Fruit fly (Drosophila melanogaster) whole organism, embryonic: ENCODE results near the gene CG15814.

Experiments
- ATbp ChIP-seq: fragments of 200-800 bp; sonication (Bioruptor generic); optimal IDR thresholded peaks from 2 replicates; lab custom pipeline; 2017; ENCODE audit warnings: missing biosample characterization, mild to moderate bottlenecking, missing genetic modification characterization, missing genetic modification reagents
- Asciz ChIP-seq: fragments of 200-800 bp; sonication (Bioruptor generic); optimal IDR thresholded peaks from 2 replicates; lab custom pipeline; 2017; ENCODE audit warnings: missing biosample characterization, mild to moderate bottlenecking, missing genetic modification characterization, missing genetic modification reagents
- Atf-2 ChIP-seq: fragments of 200-800 bp; sonication (Bioruptor generic); optimal IDR thresholded peaks from 2 replicates; lab custom pipeline; 2016; ENCODE audit warnings: missing biosample characterization, missing genetic modification characterization
- BEAF-32 ChIP-seq: fragments of 200-800 bp; sonication (Bioruptor generic); optimal IDR thresholded peaks from 3 replicates; lab custom pipeline; 2017; ENCODE audit warnings: missing biosample characterization, missing genetic modification characterization, mild to moderate bottlenecking, moderate library complexity, missing genetic modification reagents
- CG12299 ChIP-seq: fragments of 200-800 bp; sonication (Bioruptor generic); optimal IDR thresholded peaks from 2 replicates; lab custom pipeline; 2018; ENCODE audit warnings: missing biosample characterization, mild to moderate bottlenecking, missing genetic modification characterization
- CG13296 ChIP-seq: fragments of 200-800 bp; sonication (Bioruptor generic); optimal IDR thresholded peaks from 3 replicates; lab custom pipeline; 2018; ENCODE audit warnings: missing biosample characterization, mild to moderate bottlenecking, missing genetic modification characterization
- CG13424 ChIP-seq: fragments of 200-800 bp; sonication (Bioruptor generic); optimal IDR thresholded peaks from 2 replicates; lab custom pipeline; 2019; ENCODE audit warnings: missing biosample characterization, mild to moderate bottlenecking, missing genetic modification characterization, moderate library complexity
- CG13775 ChIP-seq: fragments of 200-800 bp; sonication (Bioruptor generic); optimal IDR thresholded peaks from 3 replicates; lab custom pipeline; 2017; ENCODE audit warnings: missing biosample characterization, mild to moderate bottlenecking, missing genetic modification characterization
- CG14710 ChIP-seq: fragments of 200-800 bp; sonication (Bioruptor generic); optimal IDR thresholded peaks from 3 replicates; lab custom pipeline; 2019; ENCODE audit warnings: missing biosample characterization, mild to moderate bottlenecking, missing genetic modification characterization, moderate library complexity
- CG15269 ChIP-seq: fragments of 200-800 bp; sonication (Bioruptor generic); optimal IDR thresholded peaks from 2 replicates; lab custom pipeline; 2018; ENCODE audit warnings: missing biosample characterization, mild to moderate bottlenecking, missing genetic modification characterization, moderate library complexity
- CG1603 ChIP-seq: fragments of 200-800 bp; sonication (Bioruptor generic); optimal IDR thresholded peaks from 2 replicates; lab custom pipeline; 2019; ENCODE audit warnings: missing biosample characterization, mild to moderate bottlenecking, missing genetic modification characterization, moderate library complexity
- CG17359 ChIP-seq: fragments of 200-800 bp; sonication (Bioruptor generic); optimal IDR thresholded peaks from 3 replicates; lab custom pipeline; 2018; ENCODE audit warnings: missing biosample characterization, mild to moderate bottlenecking, missing genetic modification characterization, moderate library complexity
- CG17829 ChIP-seq: fragments of 200-800 bp; optimal IDR thresholded peaks from 2 replicates; lab custom pipeline; 2019; ENCODE audit warnings: missing biosample characterization, mild to moderate bottlenecking, missing genetic modification characterization, moderate library complexity
- CG18262 ChIP-seq: fragments of 200-800 bp; optimal IDR thresholded peaks from 3 replicates; lab custom pipeline; 2019; ENCODE audit warnings: missing biosample characterization, mild to moderate bottlenecking, missing genetic modification characterization, moderate library complexity
- CG2116 ChIP-seq: fragments of 200-800 bp; sonication (Bioruptor generic); optimal IDR thresholded peaks from 3 replicates; lab custom pipeline; 2018; ENCODE audit warnings: missing biosample characterization, mild to moderate bottlenecking, missing genetic modification characterization
- CG32772 ChIP-seq: fragments of 200-800 bp; sonication (Bioruptor generic); IDR thresholded peaks from 2 replicates; pipeline ENCODE4 v1.3.6; 2022; ENCODE audit warnings: missing biosample characterization, missing genetic modification characterization
- CG5953 ChIP-seq: fragments of 200-800 bp; sonication (Bioruptor generic); IDR thresholded peaks from 2 replicates; pipeline ENCODE4 v1.3.6; 2022; ENCODE audit warnings: missing biosample characterization, missing genetic modification characterization
- CG6689 ChIP-seq: fragments of 200-800 bp; sonication (Bioruptor generic); IDR thresholded peaks from 2 replicates; pipeline ENCODE4 v1.3.6; 2022; ENCODE audit warnings: missing biosample characterization, missing genetic modification characterization
- CG6854 ChIP-seq: fragments of 200-800 bp; sonication (Bioruptor generic); optimal IDR thresholded peaks from 3 replicates; lab custom pipeline; 2017; ENCODE audit warnings: missing biosample characterization, mild to moderate bottlenecking, missing genetic modification characterization
- CG8281 ChIP-seq: fragments of 200-800 bp; sonication (Bioruptor generic); optimal IDR thresholded peaks from 2 replicates; lab custom pipeline; 2018; ENCODE audit warnings: missing biosample characterization, mild to moderate bottlenecking, missing genetic modification characterization, moderate library complexity
- CG8388 ChIP-seq: fragments of 200-800 bp; sonication (Bioruptor generic); optimal IDR thresholded peaks from 2 replicates; lab custom pipeline; 2019; ENCODE audit warnings: missing biosample characterization, mild to moderate bottlenecking, missing genetic modification characterization, moderate library complexity
- CG8924 ChIP-seq: fragments of 200-800 bp; optimal IDR thresholded peaks from 3 replicates; lab custom pipeline; 2019; ENCODE audit warnings: missing biosample characterization, mild to moderate bottlenecking, missing genetic modification characterization, moderate library complexity
- Dp ChIP-seq: fragments of 200-800 bp; sonication (Bioruptor generic); optimal IDR thresholded peaks from 2 replicates; lab custom pipeline; 2018; ENCODE audit warnings: missing biosample characterization, mild to moderate bottlenecking, missing genetic modification characterization, moderate library complexity
- E2f2 ChIP-seq: fragments of 200-800 bp; sonication (Bioruptor generic); IDR thresholded peaks from 2 replicates; pipeline ENCODE4 v1.3.6; 2022; ENCODE audit warnings: missing biosample characterization, missing genetic modification characterization
- Ets97D ChIP-seq: fragments of 200-800 bp; sonication (Bioruptor generic); optimal IDR thresholded peaks from 3 replicates; lab custom pipeline; 2016; ENCODE audit warnings: missing biosample characterization, missing genetic modification characterization
- Hsf ChIP-seq: fragments of 200-800 bp; sonication (Bioruptor generic); optimal IDR thresholded peaks from 3 replicates; lab custom pipeline; 2016; ENCODE audit warnings: missing biosample characterization, missing genetic modification characterization
- MBD-R2 ChIP-seq: fragments of 200-800 bp; sonication (Bioruptor generic); IDR thresholded peaks from 2 replicates; pipeline ENCODE4 v1.3.6; 2022; ENCODE audit warnings: missing biosample characterization, missing genetic modification characterization
- Max ChIP-seq: fragments of 200-800 bp; sonication (Bioruptor generic); optimal IDR thresholded peaks from 2 replicates; lab custom pipeline; 2016; ENCODE audit warnings: missing biosample characterization, mild to moderate bottlenecking, missing genetic modification characterization
- Med ChIP-seq: fragments of 200-800 bp; sonication (Bioruptor generic); peaks from one replicate; lab custom pipeline; 2016; ENCODE audit warnings: missing biosample characterization, missing genetic modification characterization, mild to moderate bottlenecking, inconsistent platforms, moderate library complexity
- Myb ChIP-seq: fragments of 200-800 bp; sonication (Bioruptor generic); optimal IDR thresholded peaks from 2 replicates; lab custom pipeline; 2016; ENCODE audit warnings: missing biosample characterization, missing genetic modification characterization
- Oli ChIP-seq: fragments of 200-800 bp; sonication (Bioruptor generic); optimal IDR thresholded peaks from 2 replicates; lab custom pipeline; 2018; ENCODE audit warnings: missing biosample characterization, mild to moderate bottlenecking, missing genetic modification characterization, moderate library complexity
- Pdp1 ChIP-seq, 2 experiments: fragments of 200-800 bp; sonication (Bioruptor generic); optimal IDR thresholded peaks; 3 replicates each; lab custom pipeline; 2016; ENCODE audit warnings: missing biosample characterization in 2 of 2, missing genetic modification characterization in 2 of 2, mild to moderate bottlenecking in 1 of 2, moderate library complexity in 1 of 2
- Sry-δ ChIP-seq: fragments of 200-800 bp; sonication (Bioruptor generic); optimal IDR thresholded peaks from 2 replicates; lab custom pipeline; 2016; ENCODE audit warnings: missing biosample characterization, missing genetic modification characterization
- Xbp1 ChIP-seq: fragments of 200-800 bp; sonication (Bioruptor generic); optimal IDR thresholded peaks from 3 replicates; lab custom pipeline; 2016; ENCODE audit warnings: missing biosample characterization, mild to moderate bottlenecking, missing genetic modification characterization
- aop ChIP-seq: fragments of 200-800 bp; sonication (Bioruptor generic); IDR thresholded peaks from 2 replicates; pipeline ENCODE4 v1.3.6; 2022; ENCODE audit warnings: missing biosample characterization, missing genetic modification characterization
- cato ChIP-seq: fragments of 200-800 bp; sonication (Bioruptor generic); optimal IDR thresholded peaks from 2 replicates; lab custom pipeline; 2016; ENCODE audit warnings: missing biosample characterization, missing genetic modification characterization, borderline replicate concordance
- corto ChIP-seq: fragments of 200-800 bp; sonication (Bioruptor generic); optimal IDR thresholded peaks from 2 replicates; lab custom pipeline; 2016; ENCODE audit warnings: missing biosample characterization, mild to moderate bottlenecking, missing genetic modification characterization, moderate library complexity
- dpn ChIP-seq, 2 experiments: fragments of 200-800 bp; sonication (Bioruptor generic); optimal IDR thresholded peaks; 3 replicates each; lab custom pipeline; 2016; ENCODE audit warnings: missing biosample characterization in 2 of 2, missing genetic modification characterization in 2 of 2
- esg ChIP-seq: fragments of 200-800 bp; sonication (Bioruptor generic); conservative IDR thresholded peaks from 2 replicates; pipeline ENCODE4 v1.3.6; 2022; ENCODE audit warnings: missing biosample characterization, missing genetic modification characterization
- exex ChIP-seq: fragments of 200-800 bp; sonication (Bioruptor generic); optimal IDR thresholded peaks from 4 replicates; lab custom pipeline; 2018; ENCODE audit warnings: missing biosample characterization, mild to moderate bottlenecking, missing genetic modification characterization, moderate library complexity
- gem ChIP-seq: fragments of 200-800 bp; sonication (Bioruptor generic); optimal IDR thresholded peaks from 2 replicates; lab custom pipeline; 2019; ENCODE audit warnings: missing biosample characterization, mild to moderate bottlenecking, missing genetic modification characterization, moderate library complexity
- ham ChIP-seq: fragments of 200-800 bp; sonication (Bioruptor generic); IDR thresholded peaks from 2 replicates; pipeline ENCODE4 v1.3.6; 2022; ENCODE audit warnings: missing biosample characterization, missing genetic modification characterization
- jumu ChIP-seq: fragments of 200-800 bp; sonication (Bioruptor generic); optimal IDR thresholded peaks from 3 replicates; lab custom pipeline; 2016; ENCODE audit warnings: missing biosample characterization, missing genetic modification characterization
- lilli ChIP-seq: fragments of 200-800 bp; sonication (Bioruptor generic); optimal IDR thresholded peaks from 3 replicates; lab custom pipeline; 2016; ENCODE audit warnings: missing biosample characterization, missing genetic modification characterization
- nom ChIP-seq: fragments of 200-800 bp; sonication (Bioruptor generic); optimal IDR thresholded peaks from 2 replicates; lab custom pipeline; 2017; ENCODE audit warnings: missing biosample characterization, missing genetic modification characterization, mild to moderate bottlenecking, moderate library complexity, missing genetic modification reagents
- row ChIP-seq: fragments of 200-800 bp; sonication (Bioruptor generic); IDR thresholded peaks from 3 replicates; pipeline ENCODE4 v1.3.6; 2022; ENCODE audit warnings: missing biosample characterization, missing genetic modification characterization
- sens ChIP-seq: fragments of 200-800 bp; sonication (Bioruptor generic); peaks from one replicate; lab custom pipeline; 2016; ENCODE audit warnings: missing biosample characterization, missing genetic modification characterization
- stwl ChIP-seq: fragments of 200-800 bp; sonication (Bioruptor generic); optimal IDR thresholded peaks from 3 replicates; lab custom pipeline; 2018; ENCODE audit warnings: missing biosample characterization, mild to moderate bottlenecking, missing genetic modification characterization, moderate library complexity
- trem ChIP-seq: fragments of 200-800 bp; optimal IDR thresholded peaks from 3 replicates; lab custom pipeline; 2019; ENCODE audit warnings: missing biosample characterization, mild to moderate bottlenecking, missing genetic modification characterization, moderate library complexity
- unc-4 ChIP-seq: fragments of 200-800 bp; sonication (Bioruptor generic); IDR thresholded peaks from 2 replicates; pipeline ENCODE4 v1.3.6; 2022; ENCODE audit warnings: missing biosample characterization, missing genetic modification characterization; ENCODE audit not compliant: partially characterized antibody

CG15814 gene

dm6 chrX:17860711-17861110, 10.6 kb upstream of the CG15814 start, which contains the start of the genes Arp8 and CG6769 (continued):
- TF ChIP-seq Dp (peak; percentile 14), CG2116 (GFP tag; lab: Kevin White, UChicago) (peak; percentile 53), CG8924 (peak; percentile 47), MBD-R2 (GFP tag; lab: Robert Waterston, UW) (peak; percentile 74), gem (tag; lab: Kevin White, UChicago) (peak; percentile 40), Atf-2 (GFP tag; lab: Kevin White, UChicago) (no peak), Hsf (GFP tag; lab: Kevin White, UChicago) (peak; percentile 20), Ets97D (GFP tag; lab: Kevin White, UChicago) (peak; percentile 15), cato (GFP tag; lab: Kevin White, UChicago) (peak; percentile 16), esg (GFP tag; lab: Robert Waterston, UW) (no peak), Xbp1 (peak; percentile 6), BEAF-32 (GFP tag; lab: Kevin White, UChicago) (peak; percentile 43), sens (peak; percentile 58), trem (tag; lab: Kevin White, UChicago) (peak; percentile 68), Max (peak; percentile 72), Asciz (GFP tag; lab: Kevin White, UChicago) (no peak), CG32772 (GFP tag; lab: Robert Waterston, UW) (no peak), CG6854 (GFP tag; lab: Kevin White, UChicago) (no peak), CG6689 (GFP tag; lab: Robert Waterston, UW) (no peak), CG13424 (tag; lab: Kevin White, UChicago) (peak; percentile 6), ATbp (GFP tag; lab: Kevin White, UChicago) (no peak), Myb (GFP tag; lab: Kevin White, UChicago) (no peak), lilli (GFP tag; lab: Kevin White, UChicago) (peak; percentile 6), CG8388 (GFP tag; lab: Kevin White, UChicago) (peak; percentile 11), CG15269 (tag; lab: Kevin White, UChicago) (no peak), CG17359 (tag; lab: Kevin White, UChicago) (no peak), stwl (peak; percentile 42), CG18262 (tag; lab: Kevin White, UChicago) (peak; percentile 21), Sry-δ (GFP tag; lab: Kevin White, UChicago) (peak; percentile 14), Pdp1 (GFP tag; optimal IDR thresholded peaks at IDR 0.05; lab: Kevin White, UChicago) (peak in 1 of 2 experiments; percentile 26), exex (tag; lab: Kevin White, UChicago) (no peak), Med (peak; percentile 82), dpn (GFP tag; optimal IDR thresholded peaks at IDR 0.05; lab: Kevin White, UChicago) (peak in 1 of 2 experiments; percentile 16), row (GFP tag; lab: Robert Waterston, UW) (peak; percentile 64), ham (GFP tag; lab: Robert Waterston, UW) (no peak), CG13296 (GFP tag; lab: Kevin White, UChicago) (peak; percentile 8), CG1603 (tag; lab: Kevin White, UChicago) (peak; percentile 31), CG17829 (tag; lab: Kevin White, UChicago) (peak; percentile 27), CG5953 (GFP tag; lab: Robert Waterston, UW) (no peak), Oli (no peak), corto (GFP tag; lab: Kevin White, UChicago) (no peak), unc-4 (GFP tag; lab: Robert Waterston, UW) (0 out of 2 replicates have a peak, but pooled peaks have one; percentile 18), CG12299 (tag; lab: Kevin White, UChicago) (peak; percentile 17), CG8281 (tag; lab: Kevin White, UChicago) (no peak), E2f2 (GFP tag; lab: Robert Waterston, UW) (peak; percentile 34; the same call in 1 of the 2 replicates), nom (GFP tag; lab: Kevin White, UChicago) (peak; percentile 2), CG13775 (peak; percentile 36), CG14710 (tag; lab: Kevin White, UChicago) (peak; percentile 61), aop (GFP tag; lab: Robert Waterston, UW) (no peak), jumu (GFP tag; lab: Kevin White, UChicago) (no peak)
